Comparison of ENCODE assay signal across 3 worm cellular contexts in genomic region chrX:8089916-8090315, ce11.
TF ChIP-seq lines count a peak whose summit lies in the region.

No protein-coding gene starts in this region.

TF ChIP-seq in whole organism, L1 larva, 84 proteins besides CTCF, POLR2A, EP300 and RAD21 (continued from another document and continues in another):
- TF ChIP-seq swsn-7 (tag; optimal IDR thresholded peaks at IDR 0.05; lab: Kevin White, UChicago) (peak; percentile 1), C34B4.2 (tag; optimal IDR thresholded peaks at IDR 0.05; lab: Kevin White, UChicago) (no peak), dpl-1 (GFP tag; optimal IDR thresholded peaks at IDR 0.05; lab: Kevin White, UChicago) (no peak), ceh-8 (GFP tag; optimal IDR thresholded peaks at IDR 0.05; lab: Kevin White, UChicago) (no peak), lin-15B (tag; optimal IDR thresholded peaks at IDR 0.05; lab: Kevin White, UChicago) (no peak), jun-1 (tag; optimal IDR thresholded peaks at IDR 0.05; lab: Kevin White, UChicago) (no peak), mef-2 (tag; optimal IDR thresholded peaks at IDR 0.05; lab: Kevin White, UChicago) (no peak), nhr-47 (tag; optimal IDR thresholded peaks at IDR 0.05; lab: Kevin White, UChicago) (peak; percentile 68), lir-3 (tag; optimal IDR thresholded peaks at IDR 0.05; lab: Kevin White, UChicago; ENCODE audit: poor library complexity) (no peak), rnt-1 (tag; optimal IDR thresholded peaks at IDR 0.05; lab: Kevin White, UChicago) (peak; percentile 11), ztf-4 (tag; optimal IDR thresholded peaks at IDR 0.05; lab: Kevin White, UChicago) (peak; percentile 20), sptf-1 (tag; optimal IDR thresholded peaks at IDR 0.05; lab: Kevin White, UChicago) (no peak), hlh-17 (GFP tag; optimal IDR thresholded peaks at IDR 0.05; lab: Kevin White, UChicago; ENCODE audit: borderline replicate concordance) (no peak), nhr-20 (tag; optimal IDR thresholded peaks at IDR 0.05; lab: Kevin White, UChicago) (peak; percentile 73), ceh-82 (tag; optimal IDR thresholded peaks at IDR 0.05; lab: Kevin White, UChicago) (peak in 1 of 3 experiments; percentile 7), elt-3 (tag; optimal IDR thresholded peaks at IDR 0.05; lab: Kevin White, UChicago) (peak in 4 of 6 experiments; percentile 16 to 60 (median 26)), fkh-4 (tag; optimal IDR thresholded peaks at IDR 0.05; lab: Kevin White, UChicago; ENCODE audit: borderline replicate concordance) (no peak), hpl-2 (GFP tag; optimal IDR thresholded peaks at IDR 0.05; lab: Kevin White, UChicago) (no peak), ceh-63 (GFP tag; optimal IDR thresholded peaks at IDR 0.05; lab: Kevin White, UChicago) (no peak), Y116A8C.19 (tag; optimal IDR thresholded peaks at IDR 0.05; lab: Kevin White, UChicago; ENCODE audit: borderline replicate concordance) (no peak), lin-13 (GFP tag; optimal IDR thresholded peaks at IDR 0.05; lab: Kevin White, UChicago) (no peak), lsy-2 (tag; optimal IDR thresholded peaks at IDR 0.05; lab: Kevin White, UChicago) (peak; percentile 14 to 52), blmp-1 (tag; optimal IDR thresholded peaks at IDR 0.05; lab: Kevin White, UChicago) (peak; percentile 71), isw-1 (GFP tag; IDR thresholded peaks at IDR 0.05; lab: Robert Waterston, UW) (no peak), C16A3.4 (tag; optimal IDR thresholded peaks at IDR 0.05; lab: Kevin White, UChicago) (no peak), lin-39 (tag; optimal IDR thresholded peaks at IDR 0.05; lab: Kevin White, UChicago) (no peak), F16B12.6 (tag; optimal IDR thresholded peaks at IDR 0.05; lab: Kevin White, UChicago) (no peak), nhr-85 (tag; lab: Kevin White, UChicago) (peak; percentile 73), tbx-2 (tag; optimal IDR thresholded peaks at IDR 0.05; lab: Kevin White, UChicago) (peak; percentile 41), nhr-71 (tag; optimal IDR thresholded peaks at IDR 0.05; lab: Kevin White, UChicago) (peak; percentile 81), nhr-90 (tag; optimal IDR thresholded peaks at IDR 0.05; lab: Kevin White, UChicago; ENCODE audit: poor library complexity) (no peak), pqm-1 (tag; optimal IDR thresholded peaks at IDR 0.05; lab: Kevin White, UChicago) (no peak), efl-3 (GFP tag; optimal IDR thresholded peaks at IDR 0.05; lab: Kevin White, UChicago) (no peak), xbp-1 (tag; optimal IDR thresholded peaks at IDR 0.05; lab: Kevin White, UChicago) (peak; percentile 17), efl-1 (optimal IDR thresholded peaks at IDR 0.05; lab: Kevin White, UChicago) (no peak), efl-1 (GFP tag; optimal IDR thresholded peaks at IDR 0.05 in 1 of 2; lab: Kevin White, UChicago) (no peak), elt-2 (tag; optimal IDR thresholded peaks at IDR 0.05; lab: Kevin White, UChicago) (peak; percentile 8), fos-1 (tag; optimal IDR thresholded peaks at IDR 0.05; lab: Kevin White, UChicago) (no peak), ces-1 (GFP tag; optimal IDR thresholded peaks at IDR 0.05; lab: Kevin White, UChicago) (no peak), C04F5.9 (tag; optimal IDR thresholded peaks at IDR 0.05; lab: Kevin White, UChicago) (no peak), nhr-77 (tag; optimal IDR thresholded peaks at IDR 0.05; lab: Kevin White, UChicago) (no peak), hlh-4 (tag; optimal IDR thresholded peaks at IDR 0.05; lab: Kevin White, UChicago) (no peak), pag-3 (tag; optimal IDR thresholded peaks at IDR 0.05; lab: Kevin White, UChicago; ENCODE audit: borderline replicate concordance, insufficient read depth) (no peak), egl-13 (tag; optimal IDR thresholded peaks at IDR 0.05; lab: Kevin White, UChicago) (no peak)

TF ChIP-seq in whole organism, L2 larva, 48 proteins besides CTCF, POLR2A, EP300 and RAD21 (continued from another document):
- TF ChIP-seq sma-9 (GFP tag; optimal IDR thresholded peaks at IDR 0.05; lab: Kevin White, UChicago) (peak; percentile 90), sma-9 (tag; optimal IDR thresholded peaks at IDR 0.05; lab: Kevin White, UChicago) (no peak), nhr-12 (tag; optimal IDR thresholded peaks at IDR 0.05; lab: Kevin White, UChicago) (no peak), nhr-77 (tag; optimal IDR thresholded peaks at IDR 0.05; lab: Kevin White, UChicago) (no peak), snpc-4 (tag; optimal IDR thresholded peaks at IDR 0.05; lab: Kevin White, UChicago) (no peak), crh-2 (tag; optimal IDR thresholded peaks at IDR 0.05; lab: Kevin White, UChicago) (peak; percentile 28), nhr-6 (tag; optimal IDR thresholded peaks at IDR 0.05; lab: Kevin White, UChicago) (peak; percentile 16), ztf-4 (tag; optimal IDR thresholded peaks at IDR 0.05; lab: Kevin White, UChicago) (no peak), nhr-25 (tag; optimal IDR thresholded peaks at IDR 0.05; lab: Kevin White, UChicago) (no peak), gmeb-1 (tag; optimal IDR thresholded peaks at IDR 0.05; lab: Kevin White, UChicago) (no peak), elt-3 (tag; optimal IDR thresholded peaks at IDR 0.05; lab: Kevin White, UChicago) (no peak), unc-55 (GFP tag; optimal IDR thresholded peaks at IDR 0.05; lab: Kevin White, UChicago) (no peak), R02D3.7 (tag; optimal IDR thresholded peaks at IDR 0.05; lab: Kevin White, UChicago) (no peak), unc-39 (tag; optimal IDR thresholded peaks at IDR 0.05; lab: Kevin White, UChicago) (no peak), lin-39 (tag; optimal IDR thresholded peaks at IDR 0.05; lab: Kevin White, UChicago) (no peak), C34F6.9 (tag; optimal IDR thresholded peaks at IDR 0.05; lab: Kevin White, UChicago) (peak; percentile 17), mab-5 (tag; optimal IDR thresholded peaks at IDR 0.05; lab: Kevin White, UChicago) (no peak), nhr-129 (tag; optimal IDR thresholded peaks at IDR 0.05; lab: Kevin White, UChicago) (peak; percentile 58), ceh-82 (tag; optimal IDR thresholded peaks at IDR 0.05; lab: Kevin White, UChicago) (no peak), ztf-11 (tag; optimal IDR thresholded peaks at IDR 0.05; lab: Kevin White, UChicago) (no peak), nhr-11 (tag; optimal IDR thresholded peaks at IDR 0.05; lab: Kevin White, UChicago) (no peak), unc-62 (GFP tag; optimal IDR thresholded peaks at IDR 0.05; lab: Kevin White, UChicago) (no peak), sem-4 (tag; optimal IDR thresholded peaks at IDR 0.05; lab: Kevin White, UChicago) (no peak), nhr-10 (tag; optimal IDR thresholded peaks at IDR 0.05; lab: Kevin White, UChicago) (no peak), lsy-2 (tag; optimal IDR thresholded peaks at IDR 0.05; lab: Kevin White, UChicago) (no peak), F13H6.1 (tag; optimal IDR thresholded peaks at IDR 0.05; lab: Kevin White, UChicago) (no peak), elt-1 (tag; optimal IDR thresholded peaks at IDR 0.05; lab: Kevin White, UChicago) (no peak), lin-13 (GFP tag; optimal IDR thresholded peaks at IDR 0.05; lab: Kevin White, UChicago) (no peak), lin-11 (tag; optimal IDR thresholded peaks at IDR 0.05; lab: Kevin White, UChicago) (no peak), alr-1 (tag; optimal IDR thresholded peaks at IDR 0.05; lab: Kevin White, UChicago) (no peak), sma-3 (GFP tag; optimal IDR thresholded peaks at IDR 0.05; lab: Kevin White, UChicago) (no peak), mdl-1 (tag; optimal IDR thresholded peaks at IDR 0.05; lab: Kevin White, UChicago) (peak in 1 of 2 experiments; percentile 40), zag-1 (tag; optimal IDR thresholded peaks at IDR 0.05; lab: Kevin White, UChicago) (no peak)

TF ChIP-seq in whole organism, L4 larva, 104 proteins besides CTCF, POLR2A, EP300 and RAD21 (continued from another document):
- TF ChIP-seq nhr-111 (GFP tag; optimal IDR thresholded peaks at IDR 0.05; lab: Kevin White, UChicago) (no peak), ceh-82 (tag; optimal IDR thresholded peaks at IDR 0.05; lab: Kevin White, UChicago) (no peak), unc-39 (tag; optimal IDR thresholded peaks at IDR 0.05; lab: Kevin White, UChicago) (no peak), arid-1 (GFP tag; conservative IDR thresholded peaks at IDR 0.05; lab: Robert Waterston, UW) (no peak), dve-1 (tag; optimal IDR thresholded peaks at IDR 0.05; lab: Kevin White, UChicago; ENCODE audit: insufficient read depth) (no peak), unc-62 (GFP tag; optimal IDR thresholded peaks at IDR 0.05 in 1 of 2; lab: Kevin White, UChicago) (peak in 1 of 2 experiments; percentile 64), unc-62 (tag; optimal IDR thresholded peaks at IDR 0.05; lab: Kevin White, UChicago) (no peak), zip-2 (tag; optimal IDR thresholded peaks at IDR 0.05; lab: Kevin White, UChicago) (no peak), F26F4.8 (GFP tag; conservative IDR thresholded peaks at IDR 0.05; lab: Robert Waterston, UW) (no peak), madf-5 (GFP tag; IDR thresholded peaks at IDR 0.05; lab: Robert Waterston, UW) (no peak), hmg-1.1 (GFP tag; IDR thresholded peaks at IDR 0.05; lab: Robert Waterston, UW) (no peak), pqm-1 (tag; optimal IDR thresholded peaks at IDR 0.05; lab: Kevin White, UChicago) (no peak), nhr-48 (tag; optimal IDR thresholded peaks at IDR 0.05; lab: Kevin White, UChicago) (peak; percentile 43), ceh-20 (GFP tag; IDR thresholded peaks at IDR 0.05; lab: Robert Waterston, UW) (no peak), ceh-44 (GFP tag; IDR thresholded peaks at IDR 0.05; lab: Robert Waterston, UW) (no peak), R02D3.7 (tag; optimal IDR thresholded peaks at IDR 0.05; lab: Kevin White, UChicago) (no peak), vab-7 (GFP tag; IDR thresholded peaks at IDR 0.05; lab: Robert Waterston, UW) (no peak), Y75B8A.6 (GFP tag; IDR thresholded peaks at IDR 0.05; lab: Robert Waterston, UW) (no peak), ZK337.2 (GFP tag; IDR thresholded peaks at IDR 0.05; lab: Robert Waterston, UW) (no peak), tag-97 (GFP tag; IDR thresholded peaks at IDR 0.05; lab: Robert Waterston, UW) (no peak), mdt-29 (GFP tag; IDR thresholded peaks at IDR 0.05; lab: Robert Waterston, UW) (peak; percentile 56; the same call in 1 of the 2 replicates), nhr-102 (tag; optimal IDR thresholded peaks at IDR 0.05; lab: Kevin White, UChicago) (no peak), lin-38 (GFP tag; IDR thresholded peaks at IDR 0.05; lab: Robert Waterston, UW) (no peak), nhr-237 (tag; optimal IDR thresholded peaks at IDR 0.05; lab: Kevin White, UChicago) (no peak), pha-4 (GFP tag; IDR thresholded peaks at IDR 0.05; lab: Robert Waterston, UW) (no peak), pha-4 (tag; optimal IDR thresholded peaks at IDR 0.05; lab: Kevin White, UChicago) (no peak), zip-11 (GFP tag; IDR thresholded peaks at IDR 0.05; lab: Robert Waterston, UW) (no peak), dmd-6 (GFP tag; IDR thresholded peaks at IDR 0.05; lab: Robert Waterston, UW) (peak; percentile 9; the same call in 1 of the 2 replicates), zfp-2 (tag; optimal IDR thresholded peaks at IDR 0.05; lab: Kevin White, UChicago) (no peak), daf-16 (GFP tag; optimal IDR thresholded peaks at IDR 0.05; lab: Kevin White, UChicago) (no peak), daf-16 (tag; optimal IDR thresholded peaks at IDR 0.05; lab: Kevin White, UChicago) (peak; percentile 13), lsy-2 (tag; optimal IDR thresholded peaks at IDR 0.05; lab: Kevin White, UChicago) (no peak), hlh-11 (tag; optimal IDR thresholded peaks at IDR 0.05; lab: Kevin White, UChicago) (peak; percentile 38), gei-8 (GFP tag; optimal IDR thresholded peaks at IDR 0.05; lab: Kevin White, UChicago) (peak; percentile 32), fkh-10 (GFP tag; optimal IDR thresholded peaks at IDR 0.05; lab: Kevin White, UChicago) (no peak), hlh-30 (tag; optimal IDR thresholded peaks at IDR 0.05; lab: Kevin White, UChicago; ENCODE audit: insufficient read depth) (peak; percentile 78), mdl-1 (tag; optimal IDR thresholded peaks at IDR 0.05; lab: Kevin White, UChicago) (peak in 1 of 2 experiments; percentile 47), nhr-10 (tag; optimal IDR thresholded peaks at IDR 0.05; lab: Kevin White, UChicago) (no peak), F10B5.3 (tag; optimal IDR thresholded peaks at IDR 0.05; lab: Kevin White, UChicago) (no peak), skn-1 (tag; optimal IDR thresholded peaks at IDR 0.05; lab: Kevin White, UChicago) (no peak), duxl-1 (tag; optimal IDR thresholded peaks at IDR 0.05; lab: Kevin White, UChicago; ENCODE audit: poor library complexity) (no peak), ztf-11 (tag; optimal IDR thresholded peaks at IDR 0.05; lab: Kevin White, UChicago) (no peak), ZK546.5 (tag; optimal IDR thresholded peaks at IDR 0.05; lab: Kevin White, UChicago) (no peak), F37D6.2 (tag; optimal IDR thresholded peaks at IDR 0.05; lab: Kevin White, UChicago) (no peak), lim-7 (GFP tag; IDR thresholded peaks at IDR 0.05; lab: Robert Waterston, UW) (no peak), sdz-12 (GFP tag; optimal IDR thresholded peaks at IDR 0.05; lab: Kevin White, UChicago) (no peak), mep-1 (tag; optimal IDR thresholded peaks at IDR 0.05; lab: Kevin White, UChicago) (peak; percentile 4), set-16 (GFP tag; IDR thresholded peaks at IDR 0.05; lab: Robert Waterston, UW) (no peak), attf-4 (tag; optimal IDR thresholded peaks at IDR 0.05; lab: Kevin White, UChicago) (no peak), spr-1 (tag; optimal IDR thresholded peaks at IDR 0.05; lab: Kevin White, UChicago) (no peak), nhr-11 (tag; optimal IDR thresholded peaks at IDR 0.05; lab: Kevin White, UChicago) (peak; percentile 59), nhr-77 (tag; optimal IDR thresholded peaks at IDR 0.05; lab: Kevin White, UChicago) (no peak), T20F7.1 (GFP tag; optimal IDR thresholded peaks at IDR 0.05; lab: Kevin White, UChicago) (no peak), snpc-4 (tag; optimal IDR thresholded peaks at IDR 0.05; lab: Kevin White, UChicago) (no peak), snpc-1.2 (GFP tag; IDR thresholded peaks at IDR 0.05; lab: Robert Waterston, UW) (no peak), egl-27 (tag; optimal IDR thresholded peaks at IDR 0.05; lab: Kevin White, UChicago) (no peak), ceh-32 (tag; optimal IDR thresholded peaks at IDR 0.05; lab: Kevin White, UChicago; ENCODE audit: poor library complexity) (no peak), spr-3 (GFP tag; optimal IDR thresholded peaks at IDR 0.05; lab: Kevin White, UChicago) (no peak), aha-1 (tag; lab: Kevin White, UChicago) (no peak), madf-9 (GFP tag; conservative IDR thresholded peaks at IDR 0.05; lab: Robert Waterston, UW) (no peak), lin-1 (GFP tag; IDR thresholded peaks at IDR 0.05; lab: Robert Waterston, UW) (no peak), nhr-42 (GFP tag; IDR thresholded peaks at IDR 0.05; lab: Robert Waterston, UW) (no peak), nhr-28 (tag; optimal IDR thresholded peaks at IDR 0.05; lab: Kevin White, UChicago) (peak; percentile 81), zfp-3 (GFP tag; conservative IDR thresholded peaks at IDR 0.05; lab: Robert Waterston, UW) (no peak), lir-3 (tag; optimal IDR thresholded peaks at IDR 0.05; lab: Kevin White, UChicago) (no peak), ztf-7 (tag; optimal IDR thresholded peaks at IDR 0.05; lab: Kevin White, UChicago) (no peak), Y105C5A.15 (GFP tag; IDR thresholded peaks at IDR 0.05; lab: Robert Waterston, UW) (no peak), ctbp-1 (GFP tag; IDR thresholded peaks at IDR 0.05; lab: Robert Waterston, UW) (no peak)
TF ChIP-seq in whole organism, L4 larva: peak in this region for 14.
